Fruit fly (Drosophila melanogaster) S2 (cell line): ENCODE data around the gene pelo.

Source experiments
- CG8478 ChIP-seq: fragments of >200 bp; optimal IDR thresholded peaks from 2 replicates; lab custom pipeline; 2018
- CTCF ChIP-seq, 2 experiments: fragments of >200 bp; optimal IDR thresholded peaks; 2 replicates each; lab custom pipeline; 2018

dm6 chr2L:9703000-9703399, 2.4 kb downstream of the pelo start:
- no peak for TF ChIP-seq CG8478 (lab: Kevin White, UChicago)
- TF ChIP-seq CTCF (optimal IDR thresholded peaks at IDR 0.05; lab: Kevin White, UChicago), result no peak
